Fruit fly (Drosophila melanogaster): ENCODE results near the gene CG5262.
A peak's percentile ranks its signal among the peaks of the same experiment; 100 is the strongest.

CG5262 gene

DNA sequence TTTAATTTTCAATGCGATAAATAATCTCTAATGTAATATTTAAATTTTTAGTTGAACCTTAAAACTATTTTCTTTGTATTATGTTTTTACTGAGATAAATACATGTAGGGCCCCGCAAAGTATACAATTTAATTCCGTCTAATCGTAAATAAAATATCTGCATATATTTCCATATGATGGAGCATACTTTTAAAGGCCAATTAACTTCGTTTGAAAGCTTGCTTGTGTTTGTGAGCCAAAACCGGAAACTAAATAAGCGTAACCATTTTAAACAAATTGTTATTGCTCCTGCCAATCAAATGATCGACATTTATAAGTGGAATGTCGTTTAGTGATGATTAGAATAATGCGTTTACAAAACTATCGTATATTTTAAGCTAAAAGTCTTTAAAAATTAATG lies 19.5 kb downstream of the CG5262 start:
- TF ChIP-seq CG8478 (optimal IDR thresholded peaks at IDR 0.05) (no peak), CTCF (optimal IDR thresholded peaks at IDR 0.05) (no peak)

DNA sequence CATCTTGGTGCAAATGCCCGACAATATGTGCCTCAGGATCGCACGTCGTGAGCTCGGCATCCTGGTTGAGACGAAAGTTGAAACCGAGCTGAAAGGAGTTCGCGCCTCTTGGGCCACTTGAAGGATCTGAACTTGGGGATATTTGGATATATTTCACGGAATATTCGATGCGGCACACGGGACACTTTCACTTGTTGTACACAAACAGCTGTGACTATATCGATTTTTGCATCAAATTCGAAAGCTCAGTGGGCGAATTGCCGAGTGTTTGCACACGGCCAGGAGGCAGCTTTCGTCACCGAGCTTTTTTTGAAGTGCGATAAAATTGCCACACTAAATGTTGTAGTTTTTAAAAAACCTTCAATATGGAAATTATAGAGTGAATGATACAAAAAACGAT lies 19.9 kb downstream of the CG5262 start, which contains the start of gene CG13248:
Gene CG13248, minus strand, starts transcription at position 222 of the 400 bp plus-strand sequence.
- no peak for TF ChIP-seq CG8478 (optimal IDR thresholded peaks at IDR 0.05)
- TF ChIP-seq CTCF (optimal IDR thresholded peaks at IDR 0.05): no peak

DNA sequence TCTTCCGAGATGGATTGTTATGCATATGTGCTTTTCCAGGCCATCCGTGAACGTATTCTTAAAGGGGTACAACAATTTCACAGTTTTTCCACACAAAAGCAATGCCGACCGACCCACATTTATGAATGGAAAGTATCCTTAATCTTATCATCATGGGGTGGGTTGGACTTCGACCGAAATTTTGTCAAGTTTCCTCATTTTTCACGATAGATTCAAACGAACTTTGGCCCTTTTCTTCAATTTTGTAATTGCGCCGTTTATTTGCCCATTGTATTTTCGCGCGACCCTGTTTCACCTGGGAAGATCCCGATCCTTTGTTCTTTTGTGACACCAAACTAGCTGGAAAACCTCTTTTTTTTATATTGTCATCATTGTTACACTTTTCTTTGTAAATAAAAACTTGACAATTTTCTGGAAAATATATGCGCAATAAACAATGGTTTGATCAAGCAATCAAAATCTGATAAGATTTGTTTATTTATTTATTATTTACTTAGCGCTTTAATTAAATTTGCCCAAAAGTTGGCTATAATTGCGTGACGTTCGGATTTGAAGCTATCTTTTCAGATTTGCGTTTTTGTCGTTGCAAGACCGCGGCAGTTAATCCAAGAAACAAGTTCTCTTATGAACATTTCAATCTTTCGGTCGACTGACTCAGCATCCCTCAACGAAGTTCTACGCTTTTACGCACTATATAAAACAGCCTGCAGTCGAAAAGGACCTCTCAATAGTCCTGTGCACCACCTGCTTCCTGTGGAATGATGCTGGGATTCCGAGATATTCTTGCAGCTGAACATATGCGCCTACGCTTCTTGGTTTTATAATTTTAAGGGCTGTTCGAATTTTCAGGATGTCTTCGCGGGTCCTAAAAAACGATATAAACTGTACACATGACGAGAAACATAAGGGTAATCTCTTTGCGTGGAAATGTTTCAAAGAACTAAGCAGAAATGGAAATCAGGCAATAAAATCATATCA lies 24.0 kb downstream of the CG5262 start:
- TF ChIP-seq CG8478 (optimal IDR thresholded peaks at IDR 0.05): no peak
- no peak for TF ChIP-seq CTCF (optimal IDR thresholded peaks at IDR 0.05)

DNA sequence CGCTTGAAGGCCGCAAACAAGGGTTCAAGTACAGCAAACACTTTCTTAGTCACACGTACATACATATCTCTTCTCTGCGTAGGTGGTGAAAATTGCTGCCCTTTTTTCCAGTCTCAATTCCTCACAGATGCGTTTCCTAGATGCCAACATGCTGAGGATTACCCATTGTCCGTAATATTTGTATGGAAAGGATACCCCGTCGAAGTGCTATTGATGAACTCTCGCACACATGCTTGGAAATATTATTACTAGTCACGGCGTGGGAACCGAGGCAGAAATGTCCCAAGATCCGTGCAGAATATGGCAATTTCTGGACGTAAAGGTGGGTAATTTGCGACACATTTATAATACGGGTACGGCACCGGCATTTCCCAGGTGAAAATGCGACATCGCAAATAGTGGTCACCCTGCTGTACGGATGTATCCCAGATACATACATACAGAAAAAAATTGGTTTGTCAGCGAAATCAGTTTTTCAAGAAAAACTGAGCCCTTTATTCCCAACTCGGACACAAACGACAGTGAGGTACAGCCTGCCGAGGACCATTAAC lies 24.9 kb downstream of the CG5262 start:
- TF ChIP-seq CTCF (optimal IDR thresholded peaks at IDR 0.05): no peak
- TF ChIP-seq CG8478 (optimal IDR thresholded peaks at IDR 0.05): no peak

DNA sequence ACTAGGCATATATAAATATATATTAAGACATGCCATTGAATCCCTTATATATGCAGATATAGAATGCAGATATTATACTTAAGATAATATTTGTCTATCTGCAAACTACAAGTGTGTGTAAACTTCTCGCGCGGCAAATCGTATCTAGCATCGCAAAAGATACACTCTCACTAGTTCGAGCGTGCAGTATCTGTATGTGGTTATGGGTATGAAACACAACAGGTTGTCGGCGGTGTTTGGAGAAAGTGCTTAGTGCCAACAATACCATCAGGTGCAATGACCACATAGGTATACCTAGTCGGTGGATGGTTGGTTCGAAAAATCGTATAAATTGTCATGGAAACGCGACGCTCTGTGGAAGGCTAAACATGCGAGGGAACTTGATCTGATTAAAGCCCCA lies 25.8 kb downstream of the CG5262 start:
- TF ChIP-seq CG8478 (optimal IDR thresholded peaks at IDR 0.05) (no peak), CTCF (optimal IDR thresholded peaks at IDR 0.05) (no peak)

DNA sequence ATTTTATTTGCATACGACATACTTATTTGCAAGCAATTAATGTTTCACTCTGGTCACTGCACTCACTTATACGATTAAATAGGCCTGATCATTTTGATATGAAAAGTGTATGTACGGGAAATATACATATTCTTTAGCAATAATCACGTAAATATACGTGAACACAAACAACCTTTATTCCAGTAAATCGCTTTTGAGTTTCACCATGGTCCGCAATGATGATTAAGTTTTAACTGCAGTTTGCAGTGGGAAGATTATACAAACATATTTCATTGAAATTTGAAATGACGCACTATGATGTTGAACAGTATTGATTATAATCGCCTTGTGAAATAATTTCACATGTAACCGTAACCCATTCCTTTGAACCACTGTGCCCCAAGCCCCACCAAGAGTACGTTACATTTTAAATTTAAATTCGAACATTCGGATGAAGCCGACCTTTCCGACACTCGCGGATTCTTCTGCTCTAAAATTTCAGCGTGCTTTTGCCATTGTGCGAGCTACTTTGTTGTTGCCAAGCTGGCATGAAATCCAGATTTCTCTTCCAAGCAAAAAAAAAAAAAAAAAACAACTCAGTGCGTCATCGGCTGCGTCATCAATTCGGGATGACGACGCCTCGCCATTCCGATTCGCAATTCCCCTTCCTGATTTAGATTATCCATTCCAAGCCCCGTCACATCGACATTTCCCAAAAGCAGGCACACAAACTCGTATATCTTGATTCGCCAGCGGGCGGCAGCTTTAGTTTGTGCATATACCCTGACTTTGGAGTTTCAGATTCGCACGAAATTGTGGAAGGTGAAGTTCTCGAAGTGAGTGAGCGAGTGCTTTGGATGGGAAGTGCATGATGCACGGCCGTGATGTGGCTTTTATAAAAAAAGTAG lies 26.5 kb downstream of the CG5262 start:
- TF ChIP-seq CG8478 (optimal IDR thresholded peaks at IDR 0.05) (no peak), CTCF (optimal IDR thresholded peaks at IDR 0.05) (no peak)

DNA sequence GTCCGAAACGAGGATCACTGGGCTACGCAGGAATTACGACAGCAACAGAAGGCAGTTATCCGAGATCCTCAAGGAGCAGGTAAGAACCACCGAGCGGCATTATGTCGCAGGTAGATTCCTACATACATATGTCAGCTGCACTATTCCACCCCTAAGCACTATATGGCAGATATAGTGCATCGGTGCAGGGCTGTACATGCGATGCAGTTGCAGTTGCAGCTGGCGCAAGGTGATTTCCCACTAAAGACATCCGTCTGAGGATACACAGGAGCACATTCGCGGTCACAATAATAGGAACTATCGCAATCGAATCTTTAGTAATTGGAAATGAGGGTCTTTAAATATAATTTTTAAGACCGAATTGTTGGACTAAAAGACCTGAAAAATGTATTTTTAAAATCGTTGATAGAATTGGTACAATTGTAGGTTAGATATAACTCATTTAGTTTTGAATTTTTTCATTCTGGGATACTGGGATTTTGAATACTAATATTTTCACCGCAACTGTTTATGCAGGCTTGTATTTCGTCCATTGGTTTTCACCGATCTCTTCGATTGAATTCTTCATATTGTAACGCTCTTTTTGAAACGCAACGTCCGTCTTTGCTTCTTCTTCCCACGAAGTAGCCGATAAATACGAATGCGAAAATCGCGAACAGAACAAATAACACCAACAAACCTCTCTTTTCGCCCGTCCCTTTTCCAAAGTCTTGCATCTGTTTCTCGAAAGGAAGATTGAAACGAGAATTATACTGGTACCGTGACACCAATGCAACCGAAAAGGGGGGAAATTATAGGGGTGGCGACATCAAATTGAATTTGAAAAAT lies 27.4 kb downstream of the CG5262 start:
- TF ChIP-seq CG8478 (optimal IDR thresholded peaks at IDR 0.05): no peak
- no peak for TF ChIP-seq CTCF (optimal IDR thresholded peaks at IDR 0.05)

DNA sequence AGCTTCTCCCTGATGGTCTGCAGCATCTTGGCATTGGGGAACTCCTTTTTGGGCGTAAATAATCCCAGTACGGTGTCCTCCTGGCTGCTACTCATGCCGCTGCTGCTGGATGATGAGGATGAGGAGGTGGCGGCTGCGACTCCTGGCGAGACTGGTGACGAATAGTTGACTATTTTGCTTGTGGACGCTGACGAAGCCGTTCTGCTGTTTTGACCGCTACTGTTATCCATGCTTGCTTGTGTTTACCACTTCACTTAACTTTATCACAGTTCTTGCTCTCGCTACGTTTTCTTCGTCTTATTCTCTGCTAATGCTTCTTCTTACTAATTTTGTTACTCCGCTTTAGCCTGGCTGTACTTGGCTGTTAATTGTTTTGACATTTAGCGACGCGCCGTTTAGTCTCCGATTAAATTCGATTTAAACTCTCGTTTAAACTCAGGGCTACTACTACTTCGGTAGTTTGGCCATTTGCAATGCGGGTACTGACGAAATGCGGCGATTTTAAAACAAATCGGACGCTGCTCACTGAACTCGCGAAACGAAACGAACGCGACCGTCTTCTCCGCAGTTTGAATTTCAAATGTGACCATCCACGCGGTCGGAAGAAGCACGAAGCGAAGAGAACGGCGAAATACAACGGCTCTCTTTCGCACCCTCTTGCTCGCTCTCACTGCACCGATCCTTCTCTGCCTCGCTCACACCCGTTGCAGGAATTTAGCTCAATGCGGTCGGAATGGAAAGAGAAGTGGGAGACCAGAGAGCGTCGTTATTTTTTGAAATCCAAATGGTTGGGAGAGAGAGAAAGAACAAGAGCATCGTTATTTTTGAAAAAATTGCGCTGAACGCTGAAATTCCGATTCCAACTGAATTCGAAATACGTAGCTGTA lies 29.0 kb downstream of the CG5262 start, which contains the start of gene trbl:
Gene trbl, minus strand, starts transcription at position 584 of the 887 bp plus-strand sequence.
- TF ChIP-seq CG8478 (optimal IDR thresholded peaks at IDR 0.05) (no peak), CTCF (optimal IDR thresholded peaks at IDR 0.05) (peak in 1 of 2 experiments; percentile 3)

DNA sequence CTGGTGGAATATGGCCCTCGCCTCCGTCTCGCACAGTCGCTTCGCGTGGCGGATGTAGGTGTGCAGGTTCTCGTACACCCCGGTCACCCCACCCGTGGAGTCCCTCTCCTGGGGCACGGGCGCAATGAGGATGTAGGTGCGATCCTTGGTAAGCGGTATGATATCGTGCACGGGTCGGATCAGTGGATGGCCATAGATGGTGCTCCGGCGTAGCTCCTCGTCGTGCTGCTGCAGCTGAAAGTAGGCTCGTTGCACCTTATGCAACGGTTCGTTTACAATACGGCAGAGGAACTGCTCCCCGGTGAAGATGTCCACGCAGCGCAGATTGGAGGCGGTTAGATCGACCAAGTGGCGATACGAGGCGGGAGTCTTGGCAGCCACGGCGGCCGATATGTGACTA lies 29.8 kb downstream of the CG5262 start:
- no peak for TF ChIP-seq CTCF (optimal IDR thresholded peaks at IDR 0.05)
- TF ChIP-seq CG8478 (optimal IDR thresholded peaks at IDR 0.05): no peak

DNA sequence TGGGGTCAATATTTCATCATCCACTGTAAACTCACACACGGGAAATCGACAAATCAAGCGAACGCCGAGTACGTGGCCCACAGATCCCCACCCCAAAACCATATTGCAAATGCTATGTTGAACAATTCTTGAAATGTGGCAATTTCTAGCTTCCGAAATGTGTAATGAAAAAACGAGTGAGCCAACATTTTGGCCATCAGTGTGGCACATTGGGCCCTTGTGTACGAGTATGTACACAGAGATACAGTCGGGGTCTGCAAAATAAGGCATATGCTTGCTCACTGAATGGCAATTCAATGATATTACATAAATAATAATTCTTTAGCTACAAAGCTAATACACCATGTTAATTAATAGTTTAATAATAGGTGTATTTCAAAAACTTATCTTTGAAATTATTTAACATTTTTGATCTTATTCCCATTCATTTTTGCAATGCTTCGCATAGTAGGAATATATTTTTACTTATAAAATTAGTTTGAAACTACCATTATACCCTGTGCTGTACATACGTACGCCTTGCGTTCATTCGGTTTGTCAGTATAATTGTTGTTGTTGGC lies 30.6 kb downstream of the CG5262 start:
- no peak for TF ChIP-seq CTCF (optimal IDR thresholded peaks at IDR 0.05)
- no peak for TF ChIP-seq CG8478 (optimal IDR thresholded peaks at IDR 0.05)

DNA sequence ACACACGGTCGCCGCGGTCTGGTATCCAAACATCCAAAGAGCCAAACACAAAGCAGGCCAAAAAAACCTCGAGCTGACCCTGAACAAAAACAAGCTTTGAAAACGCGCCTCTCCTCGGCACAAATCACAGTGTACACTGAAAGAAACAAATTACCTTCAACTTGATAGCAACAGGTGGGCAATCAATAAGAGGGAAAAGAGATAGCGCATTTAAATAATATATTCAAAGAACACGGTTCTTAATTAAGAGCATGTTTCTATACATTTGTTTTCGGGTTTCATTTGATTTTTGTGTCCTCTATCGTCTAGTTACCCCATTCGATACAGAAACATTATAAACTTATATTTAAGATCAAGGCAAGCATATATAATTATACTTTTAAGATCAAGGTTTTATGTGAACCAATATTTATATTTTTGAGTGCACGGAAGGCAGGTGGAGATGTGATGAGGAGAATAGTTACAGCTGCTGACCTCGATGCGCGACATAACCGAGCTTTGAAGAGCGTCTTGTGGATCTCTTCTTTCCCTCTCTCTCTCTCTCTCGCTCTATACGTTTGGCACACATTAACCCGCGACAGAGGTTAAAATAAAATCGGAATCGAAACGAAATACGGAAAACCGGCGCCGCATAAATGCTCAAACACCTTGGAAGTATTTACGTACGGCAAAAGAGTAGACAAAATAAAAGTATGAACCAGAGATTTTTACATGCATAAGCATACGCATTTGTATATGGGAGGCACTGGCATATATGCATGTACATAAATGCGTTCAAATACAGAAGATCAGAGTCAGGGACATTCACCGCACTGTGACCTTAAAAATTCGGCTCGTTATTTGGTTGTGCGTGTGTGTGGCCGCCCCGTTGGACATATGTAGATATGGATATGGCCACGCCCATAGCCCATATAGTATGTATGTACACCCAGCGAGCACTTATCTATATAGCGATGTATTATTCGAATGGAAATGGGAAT lies 31.7 kb downstream of the CG5262 start:
- TF ChIP-seq CG8478 (optimal IDR thresholded peaks at IDR 0.05): no peak
- no peak for TF ChIP-seq CTCF (optimal IDR thresholded peaks at IDR 0.05)

DNA sequence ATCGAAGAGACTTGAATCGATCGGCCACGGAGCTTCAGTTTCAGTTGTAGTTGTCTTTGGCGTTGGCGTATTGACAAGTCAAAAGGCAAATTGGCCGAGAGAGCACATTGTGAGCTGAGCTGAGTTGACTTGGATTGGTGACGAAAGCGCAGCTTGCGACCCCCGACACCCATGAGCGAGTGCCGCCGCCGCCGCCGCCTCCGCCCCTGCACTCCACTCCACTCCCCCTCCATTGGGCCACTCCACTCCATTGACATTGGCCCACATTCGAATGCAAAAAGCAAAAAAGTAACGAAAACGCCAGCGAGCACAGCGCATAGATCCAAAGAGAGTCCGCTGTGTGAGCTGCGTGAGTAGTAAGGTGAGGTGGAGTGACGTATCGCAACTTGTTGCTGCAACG lies 32.5 kb downstream of the CG5262 start:
- TF ChIP-seq CTCF (optimal IDR thresholded peaks at IDR 0.05): no peak
- TF ChIP-seq CG8478 (optimal IDR thresholded peaks at IDR 0.05): no peak
